Worm (Caenorhabditis elegans): ENCODE measurements around the gene Y110A2AL.2.

Y110A2AL.2 gene

DNA sequence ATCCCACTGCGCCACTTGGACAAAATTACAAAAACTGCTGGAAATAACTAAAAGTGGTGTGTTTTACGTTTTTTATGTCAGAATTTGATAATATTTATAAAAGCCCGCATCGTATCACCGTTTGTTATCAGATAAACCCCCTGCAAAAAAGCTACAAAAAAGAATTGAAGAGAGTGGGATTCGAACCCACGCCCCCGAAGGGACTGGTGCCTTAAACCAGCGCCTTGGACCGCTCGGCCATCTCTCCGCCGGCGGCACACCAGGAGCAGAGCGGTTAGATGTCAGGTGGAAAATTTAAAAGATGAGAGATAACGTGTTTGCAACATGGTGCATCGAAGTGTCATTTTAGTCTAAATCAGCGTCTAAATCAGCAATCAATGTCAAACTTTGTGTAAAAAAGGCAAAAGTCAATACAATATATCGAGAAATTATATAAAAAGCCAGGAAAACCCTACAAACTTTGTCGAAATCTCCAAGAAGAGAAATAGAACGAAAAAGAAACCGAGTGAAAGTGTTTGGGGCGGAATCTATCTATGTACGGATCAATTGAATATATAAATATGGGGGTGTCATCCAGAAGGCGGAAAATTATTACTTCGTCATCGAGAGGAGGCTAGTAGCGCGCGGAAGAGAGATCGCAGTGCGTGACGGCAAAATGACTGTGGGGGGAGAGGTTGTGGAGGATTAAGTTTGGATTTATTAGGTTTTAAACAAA lies 6.3 kb upstream of the Y110A2AL.2 start (continued):
- TF ChIP-seq pha-4 (GFP tag; IDR thresholded peaks at IDR 0.05), result peak; percentile 75; the same call in 1 of the 2 replicates
- TF ChIP-seq pha-4 (tag; optimal IDR thresholded peaks at IDR 0.05), result no peak
- no peak for TF ChIP-seq ceh-20 (GFP tag; IDR thresholded peaks at IDR 0.05)
- TF ChIP-seq F49E8.2 (tag; optimal IDR thresholded peaks at IDR 0.05; ENCODE audit: borderline replicate concordance), result no peak
- 0 out of 2 replicates have a peak, but pooled peaks have one; percentile 20 for TF ChIP-seq D1046.2 (GFP tag; IDR thresholded peaks at IDR 0.05)
- TF ChIP-seq nhr-25 (tag; optimal IDR thresholded peaks at IDR 0.05; ENCODE audit: borderline replicate concordance, insufficient read depth), result no peak
- peak; percentile 30; the same call in 1 of the 2 replicates for TF ChIP-seq snpc-1.2 (GFP tag; IDR thresholded peaks at IDR 0.05)
- no peak for TF ChIP-seq spr-1 (tag; optimal IDR thresholded peaks at IDR 0.05)
- no peak for TF ChIP-seq nhr-41 (GFP tag; IDR thresholded peaks at IDR 0.05)
- TF ChIP-seq nhr-42 (GFP tag; IDR thresholded peaks at IDR 0.05), result 0 out of 2 replicates have a peak, but pooled peaks have one; percentile 50
- no peak for TF ChIP-seq lin-39 (tag; optimal IDR thresholded peaks at IDR 0.05)
- TF ChIP-seq jun-1 (tag; optimal IDR thresholded peaks at IDR 0.05), result no peak
- TF ChIP-seq nhr-237 (tag; optimal IDR thresholded peaks at IDR 0.05), result no peak
- TF ChIP-seq snpc-4 (tag; optimal IDR thresholded peaks at IDR 0.05), result no peak
- TF ChIP-seq Y48G9A.11 (GFP tag; IDR thresholded peaks at IDR 0.05), result 0 out of 2 replicates have a peak, but pooled peaks have one; percentile 33
- peak; percentile 0 for TF ChIP-seq nhr-102 (tag; optimal IDR thresholded peaks at IDR 0.05)
- 0 out of 2 replicates have a peak, but pooled peaks have one; percentile 11 for TF ChIP-seq hmg-1.1 (GFP tag; IDR thresholded peaks at IDR 0.05)
- TF ChIP-seq ctbp-1 (GFP tag; IDR thresholded peaks at IDR 0.05), result 0 out of 2 replicates have a peak, but pooled peaks have one; percentile 23
- TF ChIP-seq nhr-11 (tag; optimal IDR thresholded peaks at IDR 0.05), result no peak
- TF ChIP-seq ceh-44 (GFP tag; IDR thresholded peaks at IDR 0.05), result no peak
- TF ChIP-seq Y105C5A.15 (GFP tag; IDR thresholded peaks at IDR 0.05), result peak; percentile 30; the same call in 1 of the 2 replicates
- TF ChIP-seq attf-4 (tag; optimal IDR thresholded peaks at IDR 0.05), result no peak
- TF ChIP-seq dve-1 (tag; optimal IDR thresholded peaks at IDR 0.05; ENCODE audit: insufficient read depth), result no peak
- no peak for TF ChIP-seq ZK546.5 (tag; optimal IDR thresholded peaks at IDR 0.05)
- peak; percentile 85 for TF ChIP-seq egl-43 (GFP tag; IDR thresholded peaks at IDR 0.05)
- peak; percentile 66 for TF ChIP-seq arid-1 (GFP tag; conservative IDR thresholded peaks at IDR 0.05)
- peak; percentile 49 for TF ChIP-seq mes-2 (tag; optimal IDR thresholded peaks at IDR 0.05; ENCODE audit: poor library complexity, severe bottlenecking)
- peak; percentile 67 for TF ChIP-seq lin-38 (GFP tag; IDR thresholded peaks at IDR 0.05)
- peak; percentile 38; the same call in 1 of the 2 replicates for TF ChIP-seq lin-1 (GFP tag; IDR thresholded peaks at IDR 0.05)
- TF ChIP-seq duxl-1 (tag; optimal IDR thresholded peaks at IDR 0.05; ENCODE audit: poor library complexity), result no peak
- peak; percentile 60; the same call in 1 of the 2 replicates for TF ChIP-seq tra-1 (GFP tag; IDR thresholded peaks at IDR 0.05)
- no peak for TF ChIP-seq hif-1 (tag; optimal IDR thresholded peaks at IDR 0.05)
- TF ChIP-seq rbr-2 (tag; optimal IDR thresholded peaks at IDR 0.05), result peak; percentile 3
- TF ChIP-seq T20F7.1 (GFP tag; optimal IDR thresholded peaks at IDR 0.05), result no peak
- TF ChIP-seq lin-15B (tag; optimal IDR thresholded peaks at IDR 0.05), result no peak
- TF ChIP-seq aly-2 (tag; optimal IDR thresholded peaks at IDR 0.05), result no peak
- no peak for TF ChIP-seq F37D6.2 (tag; optimal IDR thresholded peaks at IDR 0.05)
- peak; percentile 76 for TF ChIP-seq dmd-8 (GFP tag; IDR thresholded peaks at IDR 0.05)
- TF ChIP-seq mdt-29 (GFP tag; IDR thresholded peaks at IDR 0.05), result 0 out of 2 replicates have a peak, but pooled peaks have one; percentile 10
- TF ChIP-seq saeg-2 (GFP tag; IDR thresholded peaks at IDR 0.05), result no peak
- TF ChIP-seq ztf-11 (tag; optimal IDR thresholded peaks at IDR 0.05), result no peak
- TF ChIP-seq dmd-6 (GFP tag; IDR thresholded peaks at IDR 0.05), result 0 out of 2 replicates have a peak, but pooled peaks have one; percentile 22
- TF ChIP-seq spr-3 (GFP tag; optimal IDR thresholded peaks at IDR 0.05), result no peak
- no peak for TF ChIP-seq T26A8.4 (GFP tag; IDR thresholded peaks at IDR 0.05)
- no peak for TF ChIP-seq ces-1 (GFP tag; optimal IDR thresholded peaks at IDR 0.05)
- TF ChIP-seq F26F4.8 (GFP tag; conservative IDR thresholded peaks at IDR 0.05), result 0 out of 2 replicates have a peak, but pooled peaks have one; percentile 25
- no peak for TF ChIP-seq zfp-2 (tag; optimal IDR thresholded peaks at IDR 0.05)
- TF ChIP-seq zip-11 (GFP tag; IDR thresholded peaks at IDR 0.05), result no peak

Measured in whole organism, L4 larva.